Worm (Caenorhabditis elegans) whole organism, L3 larva: ENCODE measurements around the gene kin-24.

ENCODE experiments used
- R02D3.7 ChIP-seq: fragments of 150-350 bp; optimal IDR thresholded peaks from 2 replicates; lab custom pipeline; 2014; ENCODE audit warnings: missing biosample characterization, missing genetic modification characterization
- aly-2 ChIP-seq: fragments of 150-350 bp; optimal IDR thresholded peaks from 2 replicates; lab custom pipeline; 2014; ENCODE audit warnings: missing biosample characterization, missing genetic modification characterization
- ama-1 ChIP-seq: fragments of 150-350 bp; optimal IDR thresholded peaks from 2 replicates; lab custom pipeline; 2018
- fkh-10 ChIP-seq: sonication (generic microtip); optimal IDR thresholded peaks from 2 replicates; lab custom pipeline; 2017; ENCODE audit warnings: missing biosample characterization, missing genetic modification reagents, missing genetic modification characterization
- fos-1 ChIP-seq: fragments of 150-350 bp; optimal IDR thresholded peaks from 2 replicates; lab custom pipeline; 2014; ENCODE audit warnings: missing biosample characterization, missing genetic modification characterization
- lin-39 ChIP-seq: fragments of 150-350 bp; optimal IDR thresholded peaks from 2 replicates; lab custom pipeline; 2018; ENCODE audit warnings: missing biosample characterization, missing genetic modification reagents, missing genetic modification characterization
- mdl-1 ChIP-seq: fragments of 150-350 bp; optimal IDR thresholded peaks from 2 replicates; lab custom pipeline; 2014; ENCODE audit warnings: missing biosample characterization, missing genetic modification characterization
- nhr-11 ChIP-seq: fragments of 150-350 bp; optimal IDR thresholded peaks from 2 replicates; lab custom pipeline; 2014; ENCODE audit warnings: missing biosample characterization, missing genetic modification characterization
- nhr-77 ChIP-seq: fragments of 150-350 bp; optimal IDR thresholded peaks from 2 replicates; lab custom pipeline; 2014; ENCODE audit warnings: missing biosample characterization, missing genetic modification characterization
- skn-1 ChIP-seq: fragments of 150-350 bp; optimal IDR thresholded peaks from 2 replicates; lab custom pipeline; 2014; ENCODE audit warnings: missing biosample characterization, missing genetic modification characterization
- tbx-2 ChIP-seq: sonication (generic microtip); optimal IDR thresholded peaks from 2 replicates; lab custom pipeline; 2016; ENCODE audit warnings: mild to moderate bottlenecking, missing genetic modification characterization, missing compliant biosample characterization
- unc-62 ChIP-seq: fragments of 150-350 bp; sonication (generic microtip); optimal IDR thresholded peaks from 4 replicates; lab custom pipeline; 2014; ENCODE audit warnings: missing biosample characterization, missing genetic modification reagents, missing genetic modification characterization
- ztf-4 ChIP-seq: fragments of 150-350 bp; optimal IDR thresholded peaks from 2 replicates; lab custom pipeline; 2014; ENCODE audit warnings: missing biosample characterization, missing genetic modification characterization

DNA sequence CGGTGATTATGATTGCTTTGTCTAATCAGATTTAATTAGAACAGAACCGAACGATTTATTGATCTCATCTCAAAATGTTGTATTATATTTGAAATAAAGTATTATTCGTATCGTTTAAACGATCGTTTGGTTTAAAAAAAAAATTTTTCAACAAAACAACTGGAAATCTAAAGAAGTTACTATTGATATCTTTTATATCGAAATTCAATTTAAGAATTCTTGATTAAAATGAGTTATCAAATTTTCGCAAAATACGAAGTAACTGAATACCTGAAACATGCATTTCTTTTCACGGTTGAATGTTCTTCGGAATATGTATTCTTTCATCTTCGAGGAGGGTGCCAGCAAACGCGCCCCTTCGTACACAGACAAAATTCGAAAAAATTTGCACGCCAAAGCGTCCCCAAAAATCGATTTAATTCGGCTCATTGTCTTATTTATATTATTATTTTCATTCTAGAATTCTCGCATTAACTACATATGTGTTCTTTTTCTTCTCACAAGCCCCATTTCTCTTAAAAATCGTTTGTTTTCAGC is 17.1 kb upstream of the kin-24 start, which contains the start of gene npp-1:
- no peak for TF ChIP-seq nhr-77 (tag; lab: Kevin White, UChicago)
- TF ChIP-seq R02D3.7 = no peak
- TF ChIP-seq skn-1 (tag; lab: Kevin White, UChicago) = no peak
- no peak for TF ChIP-seq nhr-11 (tag; lab: Kevin White, UChicago)
- TF ChIP-seq aly-2 (tag; lab: Kevin White, UChicago) = no peak
- TF ChIP-seq ztf-4 = no peak
- TF ChIP-seq fos-1 (tag; lab: Kevin White, UChicago) = no peak
- TF ChIP-seq tbx-2 (tag; lab: Kevin White, UChicago) = no peak
- no peak for TF ChIP-seq ama-1 (lab: Kevin White, UChicago)
- no peak for TF ChIP-seq lin-39
- no peak for TF ChIP-seq fkh-10 (GFP tag; lab: Kevin White, UChicago)
- no peak for TF ChIP-seq mdl-1 (tag; lab: Kevin White, UChicago)
- TF ChIP-seq unc-62 = no peak
